Worm (Caenorhabditis elegans): Measurements from ENCODE around the gene str-264.

str-264 gene

ce11 chrV:15512856-15513756 is 20.7 kb upstream of the str-264 start:
- TF ChIP-seq nhr-76 (tag; optimal IDR thresholded peaks at IDR 0.05) (no peak), pha-4 (tag; optimal IDR thresholded peaks at IDR 0.05) (no peak)

DNA sequence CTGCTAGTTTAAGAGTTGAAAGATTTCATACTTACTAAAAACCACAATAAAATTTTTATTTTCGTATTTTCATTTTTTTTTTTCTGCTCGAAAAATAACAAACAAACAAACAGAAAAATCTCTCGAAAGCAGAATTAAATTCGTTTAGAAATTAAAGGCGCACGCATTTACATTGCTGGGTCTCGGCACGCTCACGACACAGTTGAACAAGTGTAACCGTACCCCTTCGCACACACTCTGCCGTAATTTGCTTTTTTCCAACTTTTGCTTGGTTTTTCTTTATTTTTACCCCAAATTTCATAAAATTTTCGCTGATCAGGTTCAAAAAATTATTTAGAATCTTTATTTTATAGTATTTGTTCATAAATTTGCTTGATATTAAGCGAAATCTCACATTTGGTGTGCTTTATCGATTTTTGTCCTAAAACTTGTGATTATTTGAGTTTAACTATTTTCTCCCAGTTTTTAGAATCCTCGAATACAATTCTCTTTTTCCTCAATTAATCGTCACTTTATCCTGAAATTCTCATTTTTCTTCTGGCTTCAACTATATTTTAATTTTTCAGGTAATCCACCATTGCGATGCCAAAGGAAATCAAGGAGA is 19.3 kb upstream of the str-264 start, which contains the start of gene rpl-38:
Gene rpl-38 (plus strand): TSS at position 554 of the 604 bp plus-strand sequence.
- TF ChIP-seq egl-27 (tag; optimal IDR thresholded peaks at IDR 0.05) (peak; percentile 27), egl-5 (tag; optimal IDR thresholded peaks at IDR 0.05) (peak; percentile 88), skn-1 (tag; optimal IDR thresholded peaks at IDR 0.05) (peak; percentile 75), pha-4 (tag; optimal IDR thresholded peaks at IDR 0.05) (peak; percentile 95), nfya-1 (tag; optimal IDR thresholded peaks at IDR 0.05; ENCODE audit: insufficient read depth) (peak; percentile 95), aly-2 (tag; optimal IDR thresholded peaks at IDR 0.05) (no peak), fos-1 (tag; optimal IDR thresholded peaks at IDR 0.05) (no peak), pqm-1 (tag; optimal IDR thresholded peaks at IDR 0.05) (peak; percentile 74), lsy-12 (tag; optimal IDR thresholded peaks at IDR 0.05) (peak; percentile 47), mml-1 (tag; optimal IDR thresholded peaks at IDR 0.05) (no peak), nhr-77 (tag; optimal IDR thresholded peaks at IDR 0.05) (no peak), lin-15B (tag; optimal IDR thresholded peaks at IDR 0.05) (peak; percentile 82), nhr-28 (tag; optimal IDR thresholded peaks at IDR 0.05) (no peak), elt-3 (tag; optimal IDR thresholded peaks at IDR 0.05) (no peak), mdl-1 (tag; optimal IDR thresholded peaks at IDR 0.05) (no peak), snpc-4 (tag; optimal IDR thresholded peaks at IDR 0.05) (peak; percentile 81), hmg-11 (tag; optimal IDR thresholded peaks at IDR 0.05) (peak; percentile 84), tbx-2 (tag; optimal IDR thresholded peaks at IDR 0.05) (peak; percentile 30), eor-1 (tag; optimal IDR thresholded peaks at IDR 0.05) (no peak), elt-2 (tag; optimal IDR thresholded peaks at IDR 0.05) (peak; percentile 59), ceh-9 (tag; optimal IDR thresholded peaks at IDR 0.05) (no peak), elt-1 (tag; optimal IDR thresholded peaks at IDR 0.05) (no peak), lin-39 (tag; optimal IDR thresholded peaks at IDR 0.05) (peak; percentile 94), sea-2 (GFP tag; optimal IDR thresholded peaks at IDR 0.05) (no peak), unc-62 (GFP tag; optimal IDR thresholded peaks at IDR 0.05) (no peak), ceh-28 (tag; optimal IDR thresholded peaks at IDR 0.05) (peak; percentile 48), nhr-23 (tag; optimal IDR thresholded peaks at IDR 0.05) (peak; percentile 88), jun-1 (tag; optimal IDR thresholded peaks at IDR 0.05) (peak; percentile 44), fkh-2 (tag; optimal IDR thresholded peaks at IDR 0.05) (no peak), R02D3.7 (tag; optimal IDR thresholded peaks at IDR 0.05) (peak; percentile 72), nhr-11 (tag; optimal IDR thresholded peaks at IDR 0.05) (no peak), fkh-10 (GFP tag; optimal IDR thresholded peaks at IDR 0.05) (peak; percentile 70), nhr-12 (tag; optimal IDR thresholded peaks at IDR 0.05) (no peak), nhr-25 (tag; optimal IDR thresholded peaks at IDR 0.05) (peak; percentile 69), ZK546.5 (tag; optimal IDR thresholded peaks at IDR 0.05) (no peak), nhr-43 (tag; optimal IDR thresholded peaks at IDR 0.05; ENCODE audit: poor library complexity, severe bottlenecking) (peak; percentile 41), ztf-11 (tag; optimal IDR thresholded peaks at IDR 0.05) (no peak), daf-12 (tag; optimal IDR thresholded peaks at IDR 0.05) (no peak), nhr-237 (tag; optimal IDR thresholded peaks at IDR 0.05) (no peak), unc-39 (tag; optimal IDR thresholded peaks at IDR 0.05) (no peak)

Data from whole organism, L3 larva.